Worm (Caenorhabditis elegans) whole organism, L4 larva: ENCODE data around the gene hrg-5.

Source experiments
- F10B5.3 ChIP-seq: sonication (generic microtip); optimal IDR thresholded peaks from 2 replicates; lab custom pipeline; 2016; ENCODE audit warnings: mild to moderate bottlenecking, missing genetic modification characterization, missing compliant biosample characterization
- F26F4.8 ChIP-seq: fragments of 200-800 bp; sonication (Bioruptor generic); conservative IDR thresholded peaks from 2 replicates; pipeline ENCODE4 v1.3.6; 2022; ENCODE audit warnings: missing genetic modification characterization, missing compliant biosample characterization
- F37D6.2 ChIP-seq: sonication (generic microtip); optimal IDR thresholded peaks from 2 replicates; lab custom pipeline; 2016; ENCODE audit warnings: mild to moderate bottlenecking, missing genetic modification characterization, missing compliant biosample characterization
- R02D3.7 ChIP-seq: fragments of 150-350 bp; sonication (generic microtip); optimal IDR thresholded peaks from 3 replicates; lab custom pipeline; 2014; ENCODE audit warnings: missing biosample characterization, missing genetic modification characterization
- T26A8.4 ChIP-seq: fragments of 200-800 bp; sonication (Bioruptor generic); IDR thresholded peaks from 2 replicates; pipeline ENCODE4 v1.3.6; 2022; ENCODE audit warnings: missing genetic modification characterization, missing compliant biosample characterization
- Y105C5A.15 ChIP-seq: fragments of 200-800 bp; sonication (Bioruptor generic); IDR thresholded peaks from 2 replicates; pipeline ENCODE4 v1.3.6; 2022; ENCODE audit warnings: missing genetic modification characterization, missing compliant biosample characterization
- Y48G9A.11 ChIP-seq: fragments of 200-800 bp; sonication (Bioruptor generic); IDR thresholded peaks from 2 replicates; pipeline ENCODE4 v1.3.6; 2022; ENCODE audit warnings: missing genetic modification reagents, missing genetic modification characterization, missing compliant biosample characterization
- Y75B8A.6 ChIP-seq: fragments of 200-800 bp; sonication (Bioruptor generic); IDR thresholded peaks from 2 replicates; pipeline ENCODE4 v1.3.6; 2022; ENCODE audit warnings: missing genetic modification reagents, missing genetic modification characterization, missing compliant biosample characterization
- aha-1 ChIP-seq: fragments of 150-350 bp; peaks from one replicate; lab custom pipeline; 2014; ENCODE audit warnings: missing biosample characterization, missing genetic modification characterization
- aly-2 ChIP-seq: sonication (generic microtip); optimal IDR thresholded peaks from 2 replicates; lab custom pipeline; 2018; ENCODE audit warnings: missing biosample characterization, missing genetic modification characterization
- arid-1 ChIP-seq: fragments of 200-800 bp; sonication (Bioruptor generic); conservative IDR thresholded peaks from 2 replicates; pipeline ENCODE4 v1.3.6; 2022; ENCODE audit warnings: missing genetic modification reagents, missing genetic modification characterization, missing compliant biosample characterization
- ceh-28 ChIP-seq: fragments of 150-350 bp; optimal IDR thresholded peaks from 2 replicates; lab custom pipeline; 2014; ENCODE audit warnings: missing biosample characterization, missing genetic modification reagents, missing genetic modification characterization
- ceh-32 ChIP-seq: sonication (generic microtip); optimal IDR thresholded peaks from 2 replicates; lab custom pipeline; 2016; ENCODE audit warnings: mild to moderate bottlenecking, missing genetic modification characterization, missing compliant biosample characterization; ENCODE audit not compliant: poor library complexity
- ceh-62 ChIP-seq: sonication (generic microtip); optimal IDR thresholded peaks from 2 replicates; lab custom pipeline; 2017; ENCODE audit warnings: missing biosample characterization, missing genetic modification characterization
- ceh-82 ChIP-seq: sonication (generic microtip); optimal IDR thresholded peaks from 2 replicates; lab custom pipeline; 2017; ENCODE audit warnings: missing biosample characterization, missing genetic modification characterization
- ces-1 ChIP-seq: fragments of 150-350 bp; sonication (generic microtip); optimal IDR thresholded peaks from 4 replicates; lab custom pipeline; 2014; ENCODE audit warnings: missing biosample characterization, missing genetic modification reagents, missing genetic modification characterization
- cey-2 ChIP-seq: sonication (generic microtip); optimal IDR thresholded peaks from 3 replicates; lab custom pipeline; 2017; ENCODE audit warnings: missing genetic modification characterization, mild to moderate bottlenecking, missing compliant biosample characterization, antibody characterized with exemption, borderline replicate concordance; ENCODE audit not compliant: insufficient read depth
- dmd-6 ChIP-seq: fragments of 200-800 bp; sonication (Bioruptor generic); IDR thresholded peaks from 2 replicates; pipeline ENCODE4 v1.3.6; 2022; ENCODE audit warnings: missing genetic modification reagents, missing genetic modification characterization, missing compliant biosample characterization
- duxl-1 ChIP-seq: sonication (generic microtip); optimal IDR thresholded peaks from 2 replicates; lab custom pipeline; 2016; ENCODE audit warnings: mild to moderate bottlenecking, missing genetic modification characterization, moderate library complexity, missing compliant biosample characterization; ENCODE audit not compliant: poor library complexity
- dve-1 ChIP-seq: sonication (generic microtip); optimal IDR thresholded peaks from 2 replicates; lab custom pipeline; 2017; ENCODE audit warnings: antibody characterized with exemption, mild to moderate bottlenecking, missing genetic modification characterization, missing compliant biosample characterization; ENCODE audit not compliant: insufficient read depth
- egl-27 ChIP-seq: sonication (generic microtip); optimal IDR thresholded peaks from 3 replicates; lab custom pipeline; 2017; ENCODE audit warnings: missing biosample characterization, missing genetic modification reagents, missing genetic modification characterization
- fkh-10 ChIP-seq: fragments of 150-350 bp; optimal IDR thresholded peaks from 2 replicates; lab custom pipeline; 2014; ENCODE audit warnings: missing biosample characterization, missing genetic modification reagents, missing genetic modification characterization
- fos-1 ChIP-seq: fragments of 150-350 bp; optimal IDR thresholded peaks from 2 replicates; lab custom pipeline; 2014; ENCODE audit warnings: missing biosample characterization, missing genetic modification characterization
- gei-8 ChIP-seq: fragments of 200-800 bp; sonication (Bioruptor generic); optimal IDR thresholded peaks from 2 replicates; lab custom pipeline; 2018; ENCODE audit warnings: mild to moderate bottlenecking, missing genetic modification characterization, missing compliant biosample characterization
- hlh-11 ChIP-seq: fragments of 200-800 bp; sonication (Bioruptor generic); optimal IDR thresholded peaks from 2 replicates; lab custom pipeline; 2018; ENCODE audit warnings: mild to moderate bottlenecking, missing genetic modification characterization, missing compliant biosample characterization
- hlh-30 ChIP-seq: sonication (generic microtip); optimal IDR thresholded peaks from 2 replicates; lab custom pipeline; 2017; ENCODE audit warnings: antibody characterized with exemption, mild to moderate bottlenecking, missing genetic modification characterization, missing compliant biosample characterization; ENCODE audit not compliant: insufficient read depth
- hmg-1.1 ChIP-seq: fragments of 200-800 bp; sonication (Bioruptor generic); IDR thresholded peaks from 2 replicates; pipeline ENCODE4 v1.3.6; 2022; ENCODE audit warnings: missing genetic modification reagents, missing genetic modification characterization, missing compliant biosample characterization
- lin-29 ChIP-seq: fragments of 200-800 bp; sonication (Bioruptor generic); IDR thresholded peaks from 2 replicates; pipeline ENCODE4 v1.3.6; 2022; ENCODE audit warnings: missing genetic modification reagents, missing genetic modification characterization, missing compliant biosample characterization
- lin-38 ChIP-seq: fragments of 200-800 bp; sonication (Bioruptor generic); IDR thresholded peaks from 2 replicates; pipeline ENCODE4 v1.3.6; 2022; ENCODE audit warnings: missing genetic modification reagents, missing genetic modification characterization, missing compliant biosample characterization
- lin-39 ChIP-seq: fragments of 150-350 bp; optimal IDR thresholded peaks from 2 replicates; lab custom pipeline; 2014; ENCODE audit warnings: missing biosample characterization, missing genetic modification reagents, missing genetic modification characterization
- lsy-2 ChIP-seq, 2 experiments: fragments of 150-350 bp in 1 of 2; sonication (generic microtip) in 1 of 2; optimal IDR thresholded peaks; 2 replicates each; lab custom pipeline; 2014 to 2017; ENCODE audit warnings: missing biosample characterization in 2 of 2, missing genetic modification characterization in 2 of 2
- mdl-1 ChIP-seq, 2 experiments: fragments of 150-350 bp in 1 of 2; sonication (generic microtip) in 1 of 2; optimal IDR thresholded peaks; 2 replicates each; lab custom pipeline; 2014 to 2017; ENCODE audit warnings: missing biosample characterization in 2 of 2, missing genetic modification characterization in 2 of 2
- mep-1 ChIP-seq: fragments of 150-350 bp; sonication (generic microtip); optimal IDR thresholded peaks from 3 replicates; lab custom pipeline; 2014; ENCODE audit warnings: missing biosample characterization, missing genetic modification characterization
- nhr-102 ChIP-seq: sonication (generic microtip); optimal IDR thresholded peaks from 2 replicates; lab custom pipeline; 2016; ENCODE audit warnings: mild to moderate bottlenecking, missing genetic modification characterization, moderate library complexity, missing compliant biosample characterization
- nhr-11 ChIP-seq: fragments of 150-350 bp; optimal IDR thresholded peaks from 2 replicates; lab custom pipeline; 2014; ENCODE audit warnings: missing biosample characterization, missing genetic modification characterization
- nhr-111 ChIP-seq: fragments of 200-800 bp; sonication (Bioruptor generic); optimal IDR thresholded peaks from 2 replicates; lab custom pipeline; 2018; ENCODE audit warnings: mild to moderate bottlenecking, missing genetic modification characterization, missing compliant biosample characterization
- nhr-41 ChIP-seq: fragments of 200-800 bp; sonication (Bioruptor generic); IDR thresholded peaks from 2 replicates; pipeline ENCODE4 v1.3.6; 2022; ENCODE audit warnings: missing genetic modification reagents, missing genetic modification characterization, missing compliant biosample characterization
- nhr-6 ChIP-seq: fragments of 150-350 bp; optimal IDR thresholded peaks from 2 replicates; lab custom pipeline; 2014; ENCODE audit warnings: missing biosample characterization, missing genetic modification characterization
- nhr-76 ChIP-seq: fragments of 150-350 bp; optimal IDR thresholded peaks from 2 replicates; lab custom pipeline; 2014; ENCODE audit warnings: missing biosample characterization, missing genetic modification characterization
- pha-4 ChIP-seq, 2 experiments: fragments of 150-350 bp in 1 of 2; fragments of 200-800 bp in 1 of 2; sonication (Bioruptor generic) in 1 of 2; IDR thresholded peaks in 1 of 2; optimal IDR thresholded peaks in 1 of 2; 2 replicates each; pipeline versions ENCODE4 v1.3.6 to Lab custom; 2014 to 2022; ENCODE audit warnings: missing genetic modification characterization in 2 of 2, missing genetic modification reagents in 2 of 2, missing biosample characterization in 1 of 2, missing compliant biosample characterization in 1 of 2
- pqm-1 ChIP-seq: sonication (generic microtip); optimal IDR thresholded peaks from 2 replicates; lab custom pipeline; 2017; ENCODE audit warnings: missing biosample characterization, missing genetic modification characterization
- rbr-2 ChIP-seq: sonication (generic microtip); optimal IDR thresholded peaks from 2 replicates; lab custom pipeline; 2016; ENCODE audit warnings: missing genotype, missing genetic modification characterization, missing compliant biosample characterization
- sdz-12 ChIP-seq: fragments of 200-800 bp; sonication (Bioruptor generic); optimal IDR thresholded peaks from 2 replicates; lab custom pipeline; 2018; ENCODE audit warnings: mild to moderate bottlenecking, missing genetic modification characterization, missing compliant biosample characterization
- skn-1 ChIP-seq: fragments of 150-350 bp; optimal IDR thresholded peaks from 2 replicates; lab custom pipeline; 2014; ENCODE audit warnings: missing biosample characterization, missing genetic modification characterization
- spr-1 ChIP-seq: sonication (generic microtip); optimal IDR thresholded peaks from 2 replicates; lab custom pipeline; 2016; ENCODE audit warnings: mild to moderate bottlenecking, missing genetic modification characterization, missing compliant biosample characterization
- spr-3 ChIP-seq: fragments of 200-800 bp; sonication (Bioruptor generic); optimal IDR thresholded peaks from 2 replicates; lab custom pipeline; 2018; ENCODE audit warnings: mild to moderate bottlenecking, missing genetic modification characterization, missing compliant biosample characterization
- tra-1 ChIP-seq: fragments of 200-800 bp; sonication (Bioruptor generic); IDR thresholded peaks from 2 replicates; pipeline ENCODE4 v1.3.6; 2022; ENCODE audit warnings: missing genetic modification reagents, missing genetic modification characterization, missing compliant biosample characterization
- unc-130 ChIP-seq: sonication (generic microtip); optimal IDR thresholded peaks from 2 replicates; lab custom pipeline; 2016; ENCODE audit warnings: missing genetic modification reagents, missing genetic modification characterization, missing compliant biosample characterization
- vab-7 ChIP-seq: fragments of 200-800 bp; sonication (Bioruptor generic); IDR thresholded peaks from 2 replicates; pipeline ENCODE4 v1.3.6; 2022; ENCODE audit warnings: missing genetic modification reagents, missing genetic modification characterization, missing compliant biosample characterization
- zfp-3 ChIP-seq: fragments of 200-800 bp; sonication (Bioruptor generic); conservative IDR thresholded peaks from 2 replicates; pipeline ENCODE4 v1.3.6; 2022; ENCODE audit warnings: missing genetic modification reagents, missing genetic modification characterization, missing compliant biosample characterization

hrg-5 gene

DNA sequence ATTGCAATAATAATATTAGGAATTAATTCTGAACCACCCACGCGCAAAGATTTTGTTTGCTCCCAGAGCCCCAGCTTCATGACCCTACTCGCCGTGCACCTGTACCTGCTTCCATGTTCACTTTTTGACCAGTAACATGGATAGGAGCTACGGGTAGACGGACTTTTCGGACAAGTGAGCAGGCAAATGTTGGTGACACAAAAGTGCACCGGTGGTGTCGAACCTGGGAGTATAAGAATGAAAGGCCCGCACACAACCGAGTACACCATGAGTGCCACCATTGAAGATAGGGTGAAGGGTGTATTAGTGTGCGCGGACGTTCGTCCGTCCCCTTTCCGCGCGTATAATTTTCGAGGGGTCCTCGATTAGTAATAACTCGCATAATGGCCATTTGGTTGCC is 3.3 kb downstream of the hrg-5 start (continued):
- no peak for TF ChIP-seq ceh-28
- TF ChIP-seq ces-1 (GFP tag; lab: Kevin White, UChicago) = no peak
- TF ChIP-seq pqm-1 (tag; lab: Kevin White, UChicago) = no peak
- TF ChIP-seq fos-1 = no peak
- peak; percentile 73 for TF ChIP-seq nhr-102
- peak; percentile 42 for TF ChIP-seq rbr-2 (tag; lab: Kevin White, UChicago)
- no peak for TF ChIP-seq aha-1 (tag; lab: Kevin White, UChicago)
- TF ChIP-seq T26A8.4 = peak; percentile 72
- no peak for TF ChIP-seq mdl-1 (tag; optimal IDR thresholded peaks at IDR 0.05; lab: Kevin White, UChicago)
- no peak for TF ChIP-seq sdz-12 (GFP tag; lab: Kevin White, UChicago)
- peak; percentile 67 for TF ChIP-seq zfp-3 (GFP tag; lab: Robert Waterston, UW)
- peak; percentile 77 for TF ChIP-seq spr-1
- no peak for TF ChIP-seq egl-27 (tag; lab: Kevin White, UChicago)
- no peak for TF ChIP-seq F37D6.2 (tag; lab: Kevin White, UChicago)
- TF ChIP-seq F26F4.8 (GFP tag; lab: Robert Waterston, UW) = peak; percentile 89
- no peak for TF ChIP-seq ceh-82
- TF ChIP-seq aly-2 (tag; lab: Kevin White, UChicago) = no peak
- no peak for TF ChIP-seq hlh-30
- TF ChIP-seq nhr-111 (GFP tag; lab: Kevin White, UChicago) = peak; percentile 75
- peak; percentile 76 for TF ChIP-seq tra-1 (GFP tag; lab: Robert Waterston, UW)
- TF ChIP-seq dve-1 (tag; lab: Kevin White, UChicago) = no peak
- peak; percentile 75 for TF ChIP-seq unc-130 (GFP tag; lab: Kevin White, UChicago)
- no peak for TF ChIP-seq skn-1 (tag; lab: Kevin White, UChicago)
- peak; percentile 35 for TF ChIP-seq F10B5.3 (tag; lab: Kevin White, UChicago)
- TF ChIP-seq lin-39 = no peak
- TF ChIP-seq vab-7 (GFP tag; lab: Robert Waterston, UW) = peak; percentile 87
- peak; percentile 18 for TF ChIP-seq duxl-1 (tag; lab: Kevin White, UChicago)
- peak; percentile 75; the same call in 1 of the 2 replicates for TF ChIP-seq Y75B8A.6 (GFP tag; lab: Robert Waterston, UW)
- TF ChIP-seq mep-1 = peak; percentile 27
- TF ChIP-seq ceh-62 (tag; lab: Kevin White, UChicago) = no peak
- peak; percentile 77 for TF ChIP-seq pha-4 (GFP tag; IDR thresholded peaks at IDR 0.05; lab: Robert Waterston, UW)
- TF ChIP-seq pha-4 (tag; optimal IDR thresholded peaks at IDR 0.05; lab: Kevin White, UChicago) = no peak
- peak; percentile 66 for TF ChIP-seq gei-8
- TF ChIP-seq R02D3.7 (tag; lab: Kevin White, UChicago) = no peak
- peak; percentile 77; the same call in 1 of the 2 replicates for TF ChIP-seq Y105C5A.15 (GFP tag; lab: Robert Waterston, UW)
- 0 out of 2 replicates have a peak, but pooled peaks have one; percentile 55 for TF ChIP-seq nhr-41 (GFP tag; lab: Robert Waterston, UW)
- 0 out of 2 replicates have a peak, but pooled peaks have one; percentile 32 for TF ChIP-seq lin-29 (GFP tag; lab: Robert Waterston, UW)
- TF ChIP-seq cey-2 (tag; lab: Kevin White, UChicago) = no peak
- no peak for TF ChIP-seq fkh-10
- no peak for TF ChIP-seq nhr-76 (tag; lab: Kevin White, UChicago)
- no peak for TF ChIP-seq lsy-2 (tag; optimal IDR thresholded peaks at IDR 0.05; lab: Kevin White, UChicago)
- TF ChIP-seq hmg-1.1 (GFP tag; lab: Robert Waterston, UW) = no peak
- no peak for TF ChIP-seq ceh-32 (tag; lab: Kevin White, UChicago)
- TF ChIP-seq Y48G9A.11 (GFP tag; lab: Robert Waterston, UW) = peak; percentile 76
- 0 out of 2 replicates have a peak, but pooled peaks have one; percentile 20 for TF ChIP-seq dmd-6 (GFP tag; lab: Robert Waterston, UW)
- TF ChIP-seq spr-3 = peak; percentile 65
- no peak for TF ChIP-seq hlh-11 (tag; lab: Kevin White, UChicago)
- TF ChIP-seq nhr-11 (tag; lab: Kevin White, UChicago) = no peak
- TF ChIP-seq lin-38 = peak; percentile 78
- TF ChIP-seq nhr-6 (tag; lab: Kevin White, UChicago) = peak; percentile 10
- TF ChIP-seq arid-1 (GFP tag; lab: Robert Waterston, UW) = peak; percentile 74
